Worm (Caenorhabditis elegans): ENCODE data around the gene F18A12.7.

The F18A12.7 gene

ce11 chrII:3428158-3428704 is 13.9 kb upstream of the F18A12.7 start (continued):
- TF ChIP-seq nhr-76 (tag; optimal IDR thresholded peaks at IDR 0.05): no peak
- TF ChIP-seq fkh-8 (tag; optimal IDR thresholded peaks at IDR 0.05): peak; percentile 62
- no peak for TF ChIP-seq nhr-12 (tag; optimal IDR thresholded peaks at IDR 0.05)
- peak in 1 of 2 experiments; percentile 9 for TF ChIP-seq lin-35 (GFP tag; optimal IDR thresholded peaks at IDR 0.05)
- no peak for TF ChIP-seq alr-1 (tag; optimal IDR thresholded peaks at IDR 0.05; ENCODE audit: borderline replicate concordance)
- TF ChIP-seq jun-1 (tag; optimal IDR thresholded peaks at IDR 0.05): no peak
- no peak for TF ChIP-seq dsc-1 (tag; optimal IDR thresholded peaks at IDR 0.05)
- no peak for TF ChIP-seq pag-3 (tag; optimal IDR thresholded peaks at IDR 0.05; ENCODE audit: borderline replicate concordance, insufficient read depth)
- no peak for TF ChIP-seq lin-39 (tag; optimal IDR thresholded peaks at IDR 0.05)
- no peak for TF ChIP-seq pax-3 (tag; optimal IDR thresholded peaks at IDR 0.05)
- TF ChIP-seq elt-2 (tag; optimal IDR thresholded peaks at IDR 0.05): no peak
- peak in 1 of 3 experiments; percentile 46 for TF ChIP-seq ceh-82 (tag; optimal IDR thresholded peaks at IDR 0.05)
- peak; percentile 48 for TF ChIP-seq nhr-47 (tag; optimal IDR thresholded peaks at IDR 0.05)
- no peak for TF ChIP-seq snu-23 (GFP tag; optimal IDR thresholded peaks at IDR 0.05)
- no peak for TF ChIP-seq nhr-237 (tag; optimal IDR thresholded peaks at IDR 0.05)
- TF ChIP-seq zag-1 (tag; optimal IDR thresholded peaks at IDR 0.05): no peak
- TF ChIP-seq aha-1 (tag; optimal IDR thresholded peaks at IDR 0.05): no peak
- no peak for TF ChIP-seq unc-62 (GFP tag; optimal IDR thresholded peaks at IDR 0.05)
- TF ChIP-seq efl-1 (optimal IDR thresholded peaks at IDR 0.05): peak; percentile 17 to 38
- no peak for TF ChIP-seq efl-1 (GFP tag; optimal IDR thresholded peaks at IDR 0.05 in 1 of 2)
- TF ChIP-seq skn-1 (tag; optimal IDR thresholded peaks at IDR 0.05): no peak
- TF ChIP-seq sptf-1 (tag; optimal IDR thresholded peaks at IDR 0.05): no peak
- TF ChIP-seq C16A3.4 (tag; optimal IDR thresholded peaks at IDR 0.05): no peak
- TF ChIP-seq zip-4 (GFP tag; optimal IDR thresholded peaks at IDR 0.05): no peak
- TF ChIP-seq mef-2 (tag; optimal IDR thresholded peaks at IDR 0.05): no peak
- TF ChIP-seq egl-13 (tag; optimal IDR thresholded peaks at IDR 0.05): no peak
- no peak for TF ChIP-seq efl-3 (GFP tag; optimal IDR thresholded peaks at IDR 0.05)
- peak; percentile 49 for TF ChIP-seq ces-1 (GFP tag; optimal IDR thresholded peaks at IDR 0.05)
- TF ChIP-seq unc-98 (GFP tag; IDR thresholded peaks at IDR 0.05): no peak
- no peak for TF ChIP-seq unc-130 (tag; optimal IDR thresholded peaks at IDR 0.05)
- no peak for TF ChIP-seq grh-1 (GFP tag; IDR thresholded peaks at IDR 0.05)
- TF ChIP-seq C34B4.2 (tag; optimal IDR thresholded peaks at IDR 0.05): no peak
- TF ChIP-seq nhr-28 (tag; optimal IDR thresholded peaks at IDR 0.05): no peak
- TF ChIP-seq tbx-2 (tag; optimal IDR thresholded peaks at IDR 0.05): no peak
- no peak for TF ChIP-seq blmp-1 (tag; optimal IDR thresholded peaks at IDR 0.05)
- TF ChIP-seq pqm-1 (tag; optimal IDR thresholded peaks at IDR 0.05): no peak
- TF ChIP-seq hlh-4 (tag; optimal IDR thresholded peaks at IDR 0.05): no peak
- no peak for TF ChIP-seq nhr-19 (GFP tag; conservative IDR thresholded peaks at IDR 0.05)
- no peak for TF ChIP-seq nhr-85 (tag)
- TF ChIP-seq lsy-2 (tag; optimal IDR thresholded peaks at IDR 0.05): peak in 1 of 2 experiments; percentile 39
- no peak for TF ChIP-seq aly-2 (tag; optimal IDR thresholded peaks at IDR 0.05)
- TF ChIP-seq unc-30 (tag; optimal IDR thresholded peaks at IDR 0.05): no peak
- no peak for TF ChIP-seq ztf-11 (tag; optimal IDR thresholded peaks at IDR 0.05)
- no peak for TF ChIP-seq nhr-20 (tag; optimal IDR thresholded peaks at IDR 0.05)
- peak; percentile 25 for TF ChIP-seq swsn-7 (tag; optimal IDR thresholded peaks at IDR 0.05)
- TF ChIP-seq sup-37 (GFP tag; optimal IDR thresholded peaks at IDR 0.05): no peak
- TF ChIP-seq nhr-71 (tag; optimal IDR thresholded peaks at IDR 0.05): peak; percentile 16
- peak; percentile 32 for TF ChIP-seq unc-86 (tag; optimal IDR thresholded peaks at IDR 0.05)
- TF ChIP-seq fkh-10 (GFP tag; optimal IDR thresholded peaks at IDR 0.05): peak; percentile 48
- TF ChIP-seq F16B12.6 (tag; optimal IDR thresholded peaks at IDR 0.05): no peak
- no peak for TF ChIP-seq tlp-1 (tag; optimal IDR thresholded peaks at IDR 0.05)
- TF ChIP-seq mdl-1 (tag; optimal IDR thresholded peaks at IDR 0.05): no peak
- no peak for TF ChIP-seq vab-15 (tag; optimal IDR thresholded peaks at IDR 0.05)
- TF ChIP-seq lin-14 (GFP tag; optimal IDR thresholded peaks at IDR 0.05): peak; percentile 88
